Worm (Caenorhabditis elegans) whole organism, young adult: Measurements from ENCODE around the gene T21D9.2.
"Not testable (repeated sequence)": the region's sequence is repeated elsewhere in the genome, so short reads cannot be mapped to it uniquely, and the experiment has no call there.

Experiments
- C17E4.6 ChIP-seq: fragments of 200-800 bp; sonication (Bioruptor generic); IDR thresholded peaks from 2 replicates; pipeline ENCODE4 v1.3.6; 2022; ENCODE audit warnings: missing genetic modification reagents, missing genetic modification characterization, missing compliant biosample characterization
- D2030.7 ChIP-seq: fragments of 200-800 bp; sonication (Bioruptor generic); IDR thresholded peaks from 2 replicates; pipeline ENCODE4 v1.3.6; 2022; ENCODE audit warnings: missing genetic modification reagents, missing genetic modification characterization, missing compliant biosample characterization
- F33H1.4 ChIP-seq: fragments of 200-800 bp; sonication (Bioruptor generic); IDR thresholded peaks from 2 replicates; pipeline ENCODE4 v1.3.6; 2022; ENCODE audit warnings: missing genetic modification reagents, missing genetic modification characterization, missing compliant biosample characterization
- F37B4.10 ChIP-seq: fragments of 200-800 bp; sonication (Bioruptor generic); IDR thresholded peaks from 2 replicates; pipeline ENCODE4 v1.3.6; 2022; ENCODE audit warnings: missing genetic modification characterization, missing compliant biosample characterization
- F39B2.1 ChIP-seq: fragments of 200-800 bp; sonication (Bioruptor generic); IDR thresholded peaks from 2 replicates; pipeline ENCODE4 v1.3.6; 2022; ENCODE audit warnings: missing genetic modification reagents, missing genetic modification characterization, missing compliant biosample characterization
- K11D2.4 ChIP-seq: fragments of 200-800 bp; sonication (Bioruptor generic); IDR thresholded peaks from 2 replicates; pipeline ENCODE4 v1.3.6; 2022; ENCODE audit warnings: missing genetic modification reagents, missing genetic modification characterization, missing compliant biosample characterization
- Y53F4B.3 ChIP-seq: fragments of 200-800 bp; sonication (Bioruptor generic); IDR thresholded peaks from 2 replicates; pipeline ENCODE4 v1.3.6; 2022; ENCODE audit warnings: missing genetic modification reagents, missing genetic modification characterization, missing compliant biosample characterization
- Y53G8AR.9 ChIP-seq: fragments of 200-800 bp; sonication (Bioruptor generic); conservative IDR thresholded peaks from 2 replicates; pipeline ENCODE4 v1.3.6; 2022; ENCODE audit warnings: missing genetic modification reagents, missing genetic modification characterization, missing compliant biosample characterization
- Y56A3A.18 ChIP-seq: fragments of 200-800 bp; sonication (Bioruptor generic); IDR thresholded peaks from 2 replicates; pipeline ENCODE4 v1.3.6; 2022; ENCODE audit warnings: missing genetic modification reagents, missing genetic modification characterization, missing compliant biosample characterization
- Y79H2A.3 ChIP-seq: fragments of 200-800 bp; sonication (Bioruptor generic); conservative IDR thresholded peaks from 2 replicates; pipeline ENCODE4 v1.3.6; 2022; ENCODE audit warnings: missing genetic modification reagents, missing genetic modification characterization, missing compliant biosample characterization
- Y95B8A.8 ChIP-seq: fragments of 200-800 bp; sonication (Bioruptor generic); IDR thresholded peaks from 2 replicates; pipeline ENCODE4 v1.3.6; 2022; ENCODE audit warnings: missing genetic modification reagents, missing genetic modification characterization, missing compliant biosample characterization
- aptf-2 ChIP-seq: fragments of 200-800 bp; sonication (Bioruptor generic); conservative IDR thresholded peaks from 2 replicates; pipeline ENCODE4 v1.3.6; 2022; ENCODE audit warnings: missing genetic modification reagents, missing genetic modification characterization, missing compliant biosample characterization
- aptf-3 ChIP-seq: fragments of 200-800 bp; sonication (Bioruptor generic); IDR thresholded peaks from 2 replicates; pipeline ENCODE4 v1.3.6; 2022; ENCODE audit warnings: missing genetic modification characterization, missing compliant biosample characterization
- attf-3 ChIP-seq: fragments of 200-800 bp; sonication (Bioruptor generic); conservative IDR thresholded peaks from 2 replicates; pipeline ENCODE4 v1.3.6; 2022; ENCODE audit warnings: missing genetic modification reagents, missing genetic modification characterization, missing compliant biosample characterization
- bed-1 ChIP-seq: fragments of 200-800 bp; sonication (Bioruptor generic); IDR thresholded peaks from 2 replicates; pipeline ENCODE4 v1.3.6; 2022; ENCODE audit warnings: missing genetic modification reagents, missing genetic modification characterization, missing compliant biosample characterization
- bed-2 ChIP-seq: fragments of 200-800 bp; sonication (Bioruptor generic); IDR thresholded peaks from 2 replicates; pipeline ENCODE4 v1.3.6; 2022; ENCODE audit warnings: missing genetic modification reagents, missing genetic modification characterization, missing compliant biosample characterization
- cebp-1 ChIP-seq, 2 experiments: fragments of 200-800 bp in 1 of 2; sonication (Bioruptor generic) in 1 of 2; sonication (generic microtip) in 1 of 2; IDR thresholded peaks in 1 of 2; optimal IDR thresholded peaks in 1 of 2; 2 replicates each; pipeline versions ENCODE4 v1.3.6 to Lab custom; 2017 to 2022; ENCODE audit warnings: missing compliant biosample characterization in 2 of 2, missing genetic modification characterization in 2 of 2, mild to moderate bottlenecking in 1 of 2, missing genetic modification reagents in 1 of 2, moderate library complexity in 1 of 2
- cebp-2 ChIP-seq: fragments of 200-800 bp; sonication (Bioruptor generic); IDR thresholded peaks from 2 replicates; pipeline ENCODE4 v1.3.6; 2022; ENCODE audit warnings: missing genetic modification characterization, missing compliant biosample characterization
- ceh-100 ChIP-seq: fragments of 200-800 bp; sonication (Bioruptor generic); IDR thresholded peaks from 2 replicates; pipeline ENCODE4 v1.3.6; 2022; ENCODE audit warnings: missing genetic modification reagents, missing genetic modification characterization, missing compliant biosample characterization
- ceh-40 ChIP-seq: fragments of 200-800 bp; sonication (Bioruptor generic); IDR thresholded peaks from 2 replicates; pipeline ENCODE4 v1.3.6; 2022; ENCODE audit warnings: missing genetic modification characterization, missing compliant biosample characterization
- ceh-58 ChIP-seq: fragments of 200-800 bp; sonication (Bioruptor generic); IDR thresholded peaks from 2 replicates; pipeline ENCODE4 v1.3.6; 2022; ENCODE audit warnings: missing genetic modification characterization, missing compliant biosample characterization
- dox-1 ChIP-seq: fragments of 200-800 bp; sonication (Bioruptor generic); IDR thresholded peaks from 2 replicates; pipeline ENCODE4 v1.3.6; 2022; ENCODE audit warnings: missing genetic modification reagents, missing genetic modification characterization, missing compliant biosample characterization
- egl-18 ChIP-seq: fragments of 200-800 bp; sonication (Bioruptor generic); IDR thresholded peaks from 2 replicates; pipeline ENCODE4 v1.3.6; 2022; ENCODE audit warnings: missing genetic modification reagents, missing genetic modification characterization, missing compliant biosample characterization
- egl-44 ChIP-seq: fragments of 200-800 bp; sonication (Bioruptor generic); IDR thresholded peaks from 2 replicates; pipeline ENCODE4 v1.3.6; 2022; ENCODE audit warnings: missing genetic modification reagents, missing genetic modification characterization, missing compliant biosample characterization
- egrh-3 ChIP-seq: fragments of 200-800 bp; sonication (Bioruptor generic); IDR thresholded peaks from 2 replicates; pipeline ENCODE4 v1.3.6; 2022; ENCODE audit warnings: missing genetic modification reagents, missing genetic modification characterization, missing compliant biosample characterization
- ekl-4 ChIP-seq: fragments of 200-800 bp; sonication (Bioruptor generic); IDR thresholded peaks from 2 replicates; pipeline ENCODE4 v1.3.6; 2022; ENCODE audit warnings: missing genetic modification reagents, missing genetic modification characterization, missing compliant biosample characterization
- hmg-20 ChIP-seq: fragments of 200-800 bp; sonication (Bioruptor generic); IDR thresholded peaks from 2 replicates; pipeline ENCODE4 v1.3.6; 2022; ENCODE audit warnings: missing genetic modification reagents, missing genetic modification characterization, missing compliant biosample characterization
- hsf-1 ChIP-seq: fragments of 200-800 bp; sonication (Bioruptor generic); IDR thresholded peaks from 2 replicates; pipeline ENCODE4 v1.3.6; 2022; ENCODE audit warnings: missing genetic modification reagents, missing genetic modification characterization, missing compliant biosample characterization
- let-526 ChIP-seq: fragments of 200-800 bp; sonication (Bioruptor generic); IDR thresholded peaks from 2 replicates; pipeline ENCODE4 v1.3.6; 2022; ENCODE audit warnings: missing genetic modification reagents, missing genetic modification characterization, missing compliant biosample characterization
- lin-26 ChIP-seq: fragments of 200-800 bp; sonication (Bioruptor generic); IDR thresholded peaks from 2 replicates; pipeline ENCODE4 v1.3.6; 2022; ENCODE audit warnings: missing genetic modification reagents, missing genetic modification characterization, missing compliant biosample characterization
- madf-3 ChIP-seq: fragments of 200-800 bp; sonication (Bioruptor generic); IDR thresholded peaks from 2 replicates; pipeline ENCODE4 v1.3.6; 2022; ENCODE audit warnings: missing genetic modification reagents, missing genetic modification characterization, missing compliant biosample characterization
- madf-6 ChIP-seq: fragments of 200-800 bp; sonication (Bioruptor generic); IDR thresholded peaks from 2 replicates; pipeline ENCODE4 v1.3.6; 2022; ENCODE audit warnings: missing genetic modification reagents, missing genetic modification characterization, missing compliant biosample characterization
- madf-8 ChIP-seq: fragments of 200-800 bp; sonication (Bioruptor generic); conservative IDR thresholded peaks from 2 replicates; pipeline ENCODE4 v1.3.6; 2022; ENCODE audit warnings: missing genetic modification reagents, missing genetic modification characterization, missing compliant biosample characterization
- mel-28 ChIP-seq: sonication (generic microtip); optimal IDR thresholded peaks from 2 replicates; lab custom pipeline; 2016; ENCODE audit warnings: borderline replicate concordance, mild to moderate bottlenecking, missing genetic modification characterization, missing compliant biosample characterization
- nfya-2 ChIP-seq: fragments of 200-800 bp; sonication (Bioruptor generic); IDR thresholded peaks from 2 replicates; pipeline ENCODE4 v1.3.6; 2022; ENCODE audit warnings: missing genetic modification reagents, missing genetic modification characterization, missing compliant biosample characterization
- nfyb-1 ChIP-seq: fragments of 200-800 bp; sonication (Bioruptor generic); IDR thresholded peaks from 2 replicates; pipeline ENCODE4 v1.3.6; 2022; ENCODE audit warnings: missing genetic modification reagents, missing genetic modification characterization, missing compliant biosample characterization
- nhr-120 ChIP-seq: fragments of 200-800 bp; sonication (Bioruptor generic); IDR thresholded peaks from 2 replicates; pipeline ENCODE4 v1.3.6; 2022; ENCODE audit warnings: missing genetic modification characterization, missing compliant biosample characterization
- pbrm-1 ChIP-seq: fragments of 200-800 bp; sonication (Bioruptor generic); IDR thresholded peaks from 2 replicates; pipeline ENCODE4 v1.3.6; 2022; ENCODE audit warnings: missing genetic modification reagents, missing genetic modification characterization, missing compliant biosample characterization
- sea-2 ChIP-seq: fragments of 200-800 bp; sonication (Bioruptor generic); IDR thresholded peaks from 2 replicates; pipeline ENCODE4 v1.3.6; 2022; ENCODE audit warnings: missing genetic modification characterization, missing compliant biosample characterization
- ztf-28 ChIP-seq: fragments of 200-800 bp; sonication (Bioruptor generic); IDR thresholded peaks from 2 replicates; pipeline ENCODE4 v1.3.6; 2022; ENCODE audit warnings: missing genetic modification reagents, missing genetic modification characterization, missing compliant biosample characterization

T21D9.2 gene

ce11 chrX:2058498-2059349, 38.0 kb downstream of the T21D9.2 start:
- TF ChIP-seq F33H1.4 (peak; percentile 47), F37B4.10 (GFP tag; lab: Robert Waterston, UW) (0 out of 2 replicates have a peak, but pooled peaks have one; percentile 32), ceh-100 (GFP tag; lab: Robert Waterston, UW) (peak; percentile 52), ekl-4 (GFP tag; lab: Robert Waterston, UW) (peak; percentile 57; the same call in 1 of the 2 replicates), dox-1 (GFP tag; lab: Robert Waterston, UW) (peak; percentile 79), bed-1 (GFP tag; lab: Robert Waterston, UW) (peak; percentile 38; the same call in 1 of the 2 replicates), madf-3 (GFP tag; lab: Robert Waterston, UW) (peak; percentile 53; the same call in 1 of the 2 replicates), K11D2.4 (GFP tag; lab: Robert Waterston, UW) (peak; percentile 20; the same call in 1 of the 2 replicates), hsf-1 (peak; percentile 97), ceh-40 (0 out of 2 replicates have a peak, but pooled peaks have one; percentile 2), egrh-3 (peak; percentile 52; the same call in 1 of the 2 replicates), cebp-2 (GFP tag; lab: Robert Waterston, UW) (0 out of 2 replicates have a peak, but pooled peaks have one; percentile 46), mel-28 (tag; lab: Kevin White, UChicago) (peak; percentile 5), nhr-120 (peak; percentile 93; the same call in 1 of the 2 replicates), nfyb-1 (GFP tag; lab: Robert Waterston, UW) (peak; percentile 48; the same call in 1 of the 2 replicates), lin-26 (peak; percentile 51; the same call in 1 of the 2 replicates), bed-2 (GFP tag; lab: Robert Waterston, UW) (peak; percentile 52; the same call in 1 of the 2 replicates), Y56A3A.18 (GFP tag; lab: Robert Waterston, UW) (peak; percentile 76; the same call in 1 of the 2 replicates), Y53G8AR.9 (GFP tag; lab: Robert Waterston, UW) (0 out of 2 replicates have a peak, but pooled peaks have one; percentile 42)
- TF ChIP-seq, all 124 proteins: peak for 19; not testable (repeated sequence) for 105

ce11 chrX:2057828-2058418, 38.8 kb downstream of the T21D9.2 start:
- TF ChIP-seq Y95B8A.8 (GFP tag; lab: Robert Waterston, UW) = peak; percentile 97
- TF ChIP-seq F33H1.4 = peak; percentile 62
- TF ChIP-seq ceh-58 = peak; percentile 98; the same call in 1 of the 2 replicates
- TF ChIP-seq ceh-40 = peak; percentile 96
- TF ChIP-seq cebp-1 (GFP tag; IDR thresholded peaks at IDR 0.05; lab: Robert Waterston, UW) = peak; percentile 76
- TF ChIP-seq cebp-1 (tag; optimal IDR thresholded peaks at IDR 0.05; lab: Kevin White, UChicago) = not testable (repeated sequence)
- peak; percentile 89; the same call in 1 of the 2 replicates for TF ChIP-seq bed-1 (GFP tag; lab: Robert Waterston, UW)
- TF ChIP-seq D2030.7 = peak; percentile 98
- TF ChIP-seq pbrm-1 (GFP tag; lab: Robert Waterston, UW) = peak; percentile 96
- TF ChIP-seq dox-1 (GFP tag; lab: Robert Waterston, UW) = peak; percentile 100
- TF ChIP-seq nfyb-1 (GFP tag; lab: Robert Waterston, UW) = peak; percentile 96
- peak; percentile 97 for TF ChIP-seq egl-44 (GFP tag; lab: Robert Waterston, UW)
- peak; percentile 94; the same call in 1 of the 2 replicates for TF ChIP-seq Y79H2A.3 (GFP tag; lab: Robert Waterston, UW)
- TF ChIP-seq K11D2.4 (GFP tag; lab: Robert Waterston, UW) = peak; percentile 54; the same call in 1 of the 2 replicates
- TF ChIP-seq C17E4.6 (GFP tag; lab: Robert Waterston, UW) = peak; percentile 42; the same call in 1 of the 2 replicates
- TF ChIP-seq madf-3 (GFP tag; lab: Robert Waterston, UW) = peak; percentile 95
- TF ChIP-seq sea-2 (GFP tag; lab: Robert Waterston, UW) = peak; percentile 56; the same call in 1 of the 2 replicates
- TF ChIP-seq madf-6 = peak; percentile 91
- TF ChIP-seq hsf-1 = peak; percentile 100
- peak; percentile 87 for TF ChIP-seq ceh-100 (GFP tag; lab: Robert Waterston, UW)
- peak; percentile 94 for TF ChIP-seq F39B2.1 (GFP tag; lab: Robert Waterston, UW)
- peak; percentile 87; the same call in 1 of the 2 replicates for TF ChIP-seq nhr-120
- peak; percentile 88 for TF ChIP-seq ztf-28
- peak; percentile 97 for TF ChIP-seq Y53F4B.3 (GFP tag; lab: Robert Waterston, UW)
- TF ChIP-seq bed-2 (GFP tag; lab: Robert Waterston, UW) = 0 out of 2 replicates have a peak, but pooled peaks have one; percentile 57
- peak; percentile 96 for TF ChIP-seq egl-18 (GFP tag; lab: Robert Waterston, UW)
- TF ChIP-seq let-526 (GFP tag; lab: Robert Waterston, UW) = peak; percentile 93
- peak; percentile 88 for TF ChIP-seq nfya-2 (GFP tag; lab: Robert Waterston, UW)
- peak; percentile 98 for TF ChIP-seq aptf-3 (GFP tag; lab: Robert Waterston, UW)
- TF ChIP-seq attf-3 (GFP tag; lab: Robert Waterston, UW) = peak; percentile 72
- TF ChIP-seq hmg-20 (GFP tag; lab: Robert Waterston, UW) = peak; percentile 2; the same call in 1 of the 2 replicates
- TF ChIP-seq madf-8 (GFP tag; lab: Robert Waterston, UW) = 0 out of 2 replicates have a peak, but pooled peaks have one; percentile 8
- peak; percentile 83 for TF ChIP-seq aptf-2
